Worm (Caenorhabditis elegans) whole organism, L4 larva: ENCODE measurements around the gene npp-18.

Experiments
- F10B5.3 ChIP-seq: sonication (generic microtip); optimal IDR thresholded peaks from 2 replicates; lab custom pipeline; 2016; ENCODE audit warnings: mild to moderate bottlenecking, missing genetic modification characterization, missing compliant biosample characterization
- F37D6.2 ChIP-seq: sonication (generic microtip); optimal IDR thresholded peaks from 2 replicates; lab custom pipeline; 2016; ENCODE audit warnings: mild to moderate bottlenecking, missing genetic modification characterization, missing compliant biosample characterization
- R02D3.7 ChIP-seq: fragments of 150-350 bp; sonication (generic microtip); optimal IDR thresholded peaks from 3 replicates; lab custom pipeline; 2014; ENCODE audit warnings: missing biosample characterization, missing genetic modification characterization
- T20F7.1 ChIP-seq: fragments of 200-800 bp; sonication (Bioruptor generic); optimal IDR thresholded peaks from 2 replicates; lab custom pipeline; 2018; ENCODE audit warnings: mild to moderate bottlenecking, missing genetic modification characterization, missing compliant biosample characterization
- Y48G9A.11 ChIP-seq: fragments of 200-800 bp; sonication (Bioruptor generic); IDR thresholded peaks from 2 replicates; pipeline ENCODE4 v1.3.6; 2022; ENCODE audit warnings: missing genetic modification reagents, missing genetic modification characterization, missing compliant biosample characterization
- ZK546.5 ChIP-seq, 2 experiments: sonication (generic microtip); optimal IDR thresholded peaks; 2 replicates each; lab custom pipeline; 2017; ENCODE audit warnings: missing biosample characterization in 2 of 2, missing genetic modification characterization in 2 of 2
- attf-4 ChIP-seq: sonication (generic microtip); optimal IDR thresholded peaks from 3 replicates; lab custom pipeline; 2017; ENCODE audit warnings: missing biosample characterization, missing genetic modification characterization
- ceh-62 ChIP-seq: sonication (generic microtip); optimal IDR thresholded peaks from 2 replicates; lab custom pipeline; 2017; ENCODE audit warnings: missing biosample characterization, missing genetic modification characterization
- daf-16 ChIP-seq, 3 experiments: sonication (generic microtip); optimal IDR thresholded peaks; 2 replicates each; lab custom pipeline; 2016 to 2017; ENCODE audit warnings: missing genetic modification characterization in 3 of 3, missing genetic modification reagents in 3 of 3, mild to moderate bottlenecking in 2 of 3, missing compliant biosample characterization in 2 of 3, missing biosample characterization in 1 of 3, moderate library complexity in 1 of 3
- daf-19 ChIP-seq: fragments of 200-800 bp; sonication (Bioruptor generic); conservative IDR thresholded peaks from 2 replicates; pipeline ENCODE4 v1.3.6; 2022; ENCODE audit warnings: missing genetic modification characterization, missing compliant biosample characterization
- dmd-9 ChIP-seq: fragments of 200-800 bp; sonication (Bioruptor generic); IDR thresholded peaks from 2 replicates; pipeline ENCODE4 v1.3.6; 2022; ENCODE audit warnings: missing genetic modification reagents, missing genetic modification characterization, missing compliant biosample characterization
- dpl-1 ChIP-seq: fragments of 150-350 bp; optimal IDR thresholded peaks from 2 replicates; lab custom pipeline; 2014; ENCODE audit warnings: missing biosample characterization, missing genetic modification reagents, missing genetic modification characterization
- dve-1 ChIP-seq: sonication (generic microtip); optimal IDR thresholded peaks from 2 replicates; lab custom pipeline; 2017; ENCODE audit warnings: antibody characterized with exemption, mild to moderate bottlenecking, missing genetic modification characterization, missing compliant biosample characterization; ENCODE audit not compliant: insufficient read depth
- egl-43 ChIP-seq: fragments of 200-800 bp; sonication (Bioruptor generic); IDR thresholded peaks from 2 replicates; pipeline ENCODE4 v1.3.6; 2022; ENCODE audit warnings: missing genetic modification reagents, missing genetic modification characterization, missing compliant biosample characterization
- fkh-10 ChIP-seq: fragments of 150-350 bp; optimal IDR thresholded peaks from 2 replicates; lab custom pipeline; 2014; ENCODE audit warnings: missing biosample characterization, missing genetic modification reagents, missing genetic modification characterization
- hif-1 ChIP-seq, 2 experiments: sonication (generic microtip); optimal IDR thresholded peaks; 2 replicates each; lab custom pipeline; 2016 to 2017; ENCODE audit warnings: missing compliant biosample characterization in 2 of 2, missing genetic modification characterization in 2 of 2, missing genetic modification reagents in 2 of 2, missing genotype in 2 of 2, mild to moderate bottlenecking in 1 of 2
- hlh-11 ChIP-seq: fragments of 200-800 bp; sonication (Bioruptor generic); optimal IDR thresholded peaks from 2 replicates; lab custom pipeline; 2018; ENCODE audit warnings: mild to moderate bottlenecking, missing genetic modification characterization, missing compliant biosample characterization
- hlh-30 ChIP-seq: sonication (generic microtip); optimal IDR thresholded peaks from 2 replicates; lab custom pipeline; 2017; ENCODE audit warnings: antibody characterized with exemption, mild to moderate bottlenecking, missing genetic modification characterization, missing compliant biosample characterization; ENCODE audit not compliant: insufficient read depth
- hmg-1.1 ChIP-seq: fragments of 200-800 bp; sonication (Bioruptor generic); IDR thresholded peaks from 2 replicates; pipeline ENCODE4 v1.3.6; 2022; ENCODE audit warnings: missing genetic modification reagents, missing genetic modification characterization, missing compliant biosample characterization
- jun-1 ChIP-seq: fragments of 150-350 bp; optimal IDR thresholded peaks from 2 replicates; lab custom pipeline; 2014; ENCODE audit warnings: missing biosample characterization, missing genetic modification reagents, missing genetic modification characterization
- lim-7 ChIP-seq: fragments of 200-800 bp; sonication (Bioruptor generic); IDR thresholded peaks from 2 replicates; pipeline ENCODE4 v1.3.6; 2022; ENCODE audit warnings: missing genetic modification characterization, missing compliant biosample characterization
- lsy-2 ChIP-seq, 2 experiments: fragments of 150-350 bp in 1 of 2; sonication (generic microtip) in 1 of 2; optimal IDR thresholded peaks; 2 replicates each; lab custom pipeline; 2014 to 2017; ENCODE audit warnings: missing biosample characterization in 2 of 2, missing genetic modification characterization in 2 of 2
- madf-5 ChIP-seq, 2 experiments: fragments of 200-800 bp; sonication (Bioruptor generic); IDR thresholded peaks; 2 replicates each; pipeline ENCODE4 v1.3.6; 2022; ENCODE audit warnings: missing compliant biosample characterization in 2 of 2, missing genetic modification characterization in 2 of 2
- mdl-1 ChIP-seq, 2 experiments: fragments of 150-350 bp in 1 of 2; sonication (generic microtip) in 1 of 2; optimal IDR thresholded peaks; 2 replicates each; lab custom pipeline; 2014 to 2017; ENCODE audit warnings: missing biosample characterization in 2 of 2, missing genetic modification characterization in 2 of 2
- mdt-29 ChIP-seq: fragments of 200-800 bp; sonication (Bioruptor generic); IDR thresholded peaks from 2 replicates; pipeline ENCODE4 v1.3.6; 2022; ENCODE audit warnings: missing genetic modification reagents, missing genetic modification characterization, missing compliant biosample characterization
- mep-1 ChIP-seq: fragments of 150-350 bp; sonication (generic microtip); optimal IDR thresholded peaks from 3 replicates; lab custom pipeline; 2014; ENCODE audit warnings: missing biosample characterization, missing genetic modification characterization
- mes-2 ChIP-seq: sonication (generic microtip); optimal IDR thresholded peaks from 2 replicates; lab custom pipeline; 2016; ENCODE audit warnings: missing genotype, mild to moderate bottlenecking, missing genetic modification characterization, missing compliant biosample characterization; ENCODE audit not compliant: poor library complexity, severe bottlenecking
- mxl-2 ChIP-seq: fragments of 200-800 bp; sonication (Bioruptor generic); conservative IDR thresholded peaks from 2 replicates; pipeline ENCODE4 v1.3.6; 2022; ENCODE audit warnings: missing genetic modification reagents, missing genetic modification characterization, missing compliant biosample characterization
- mxl-3 ChIP-seq: fragments of 200-800 bp; sonication (Bioruptor generic); optimal IDR thresholded peaks from 2 replicates; lab custom pipeline; 2018; ENCODE audit warnings: mild to moderate bottlenecking, missing genetic modification characterization, missing compliant biosample characterization
- nhr-111 ChIP-seq: fragments of 200-800 bp; sonication (Bioruptor generic); optimal IDR thresholded peaks from 2 replicates; lab custom pipeline; 2018; ENCODE audit warnings: mild to moderate bottlenecking, missing genetic modification characterization, missing compliant biosample characterization
- nhr-237 ChIP-seq: sonication (generic microtip); optimal IDR thresholded peaks from 2 replicates; lab custom pipeline; 2017; ENCODE audit warnings: missing biosample characterization, missing genetic modification characterization
- nhr-42 ChIP-seq: fragments of 200-800 bp; sonication (Bioruptor generic); IDR thresholded peaks from 2 replicates; pipeline ENCODE4 v1.3.6; 2022; ENCODE audit warnings: missing genetic modification characterization, missing compliant biosample characterization
- nhr-48 ChIP-seq: sonication (generic microtip); optimal IDR thresholded peaks from 2 replicates; lab custom pipeline; 2016; ENCODE audit warnings: mild to moderate bottlenecking, missing genetic modification characterization, missing compliant biosample characterization
- nhr-76 ChIP-seq: fragments of 150-350 bp; optimal IDR thresholded peaks from 2 replicates; lab custom pipeline; 2014; ENCODE audit warnings: missing biosample characterization, missing genetic modification characterization
- nhr-77 ChIP-seq: fragments of 150-350 bp; optimal IDR thresholded peaks from 2 replicates; lab custom pipeline; 2014; ENCODE audit warnings: missing biosample characterization, missing genetic modification characterization
- pha-4 ChIP-seq, 2 experiments: fragments of 150-350 bp in 1 of 2; fragments of 200-800 bp in 1 of 2; sonication (Bioruptor generic) in 1 of 2; IDR thresholded peaks in 1 of 2; optimal IDR thresholded peaks in 1 of 2; 2 replicates each; pipeline versions ENCODE4 v1.3.6 to Lab custom; 2014 to 2022; ENCODE audit warnings: missing genetic modification characterization in 2 of 2, missing genetic modification reagents in 2 of 2, missing biosample characterization in 1 of 2, missing compliant biosample characterization in 1 of 2
- php-3 ChIP-seq: fragments of 200-800 bp; sonication (Bioruptor generic); IDR thresholded peaks from 2 replicates; pipeline ENCODE4 v1.3.6; 2022; ENCODE audit warnings: missing genetic modification reagents, missing genetic modification characterization, missing compliant biosample characterization
- rbr-2 ChIP-seq: sonication (generic microtip); optimal IDR thresholded peaks from 2 replicates; lab custom pipeline; 2016; ENCODE audit warnings: missing genotype, missing genetic modification characterization, missing compliant biosample characterization
- sdz-12 ChIP-seq: fragments of 200-800 bp; sonication (Bioruptor generic); optimal IDR thresholded peaks from 2 replicates; lab custom pipeline; 2018; ENCODE audit warnings: mild to moderate bottlenecking, missing genetic modification characterization, missing compliant biosample characterization
- set-16 ChIP-seq: fragments of 200-800 bp; sonication (Bioruptor generic); IDR thresholded peaks from 2 replicates; pipeline ENCODE4 v1.3.6; 2022; ENCODE audit warnings: missing genetic modification reagents, missing genetic modification characterization, missing compliant biosample characterization
- snpc-4 ChIP-seq: fragments of 150-350 bp; optimal IDR thresholded peaks from 2 replicates; lab custom pipeline; 2014; ENCODE audit warnings: missing biosample characterization, missing genetic modification characterization
- spr-3 ChIP-seq: fragments of 200-800 bp; sonication (Bioruptor generic); optimal IDR thresholded peaks from 2 replicates; lab custom pipeline; 2018; ENCODE audit warnings: mild to moderate bottlenecking, missing genetic modification characterization, missing compliant biosample characterization
- tra-1 ChIP-seq: fragments of 200-800 bp; sonication (Bioruptor generic); IDR thresholded peaks from 2 replicates; pipeline ENCODE4 v1.3.6; 2022; ENCODE audit warnings: missing genetic modification reagents, missing genetic modification characterization, missing compliant biosample characterization
- unc-62 ChIP-seq, 3 experiments: fragments of 150-350 bp in 1 of 3; sonication (generic microtip); optimal IDR thresholded peaks in 2 of 3; peaks in 1 of 3; 1 replicate in 1 of 3; 2 replicates in 2 of 3; lab custom pipeline; 2014 to 2017; ENCODE audit warnings: missing biosample characterization in 3 of 3, missing genetic modification characterization in 3 of 3, missing genetic modification reagents in 3 of 3, missing genotype in 1 of 3
- zip-2 ChIP-seq: fragments of 150-350 bp; optimal IDR thresholded peaks from 2 replicates; lab custom pipeline; 2014; ENCODE audit warnings: missing biosample characterization, missing genetic modification characterization
- ztf-7 ChIP-seq: fragments of 150-350 bp; optimal IDR thresholded peaks from 2 replicates; lab custom pipeline; 2014; ENCODE audit warnings: missing biosample characterization, missing genetic modification characterization

npp-18 gene

DNA sequence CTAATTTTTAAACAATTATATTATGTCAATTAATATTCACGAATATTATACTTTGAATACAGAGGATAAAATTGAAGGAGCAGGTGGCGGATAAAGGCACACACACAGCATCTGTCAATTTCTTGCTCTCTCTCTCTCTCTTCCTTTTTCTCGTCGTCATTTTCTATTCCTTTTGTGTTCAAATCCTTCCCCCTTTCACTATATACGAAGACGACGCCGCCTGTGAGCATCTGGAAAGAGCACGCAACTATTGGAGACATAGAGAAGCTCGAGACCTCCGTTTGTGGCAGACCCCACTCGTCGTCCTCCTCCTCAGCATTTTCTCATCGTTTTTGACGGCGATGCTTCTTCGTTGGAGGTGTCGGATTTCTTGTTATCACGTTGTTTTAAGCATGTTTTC, 38.5 kb upstream of the npp-18 start:
- TF ChIP-seq daf-19 = no peak
- TF ChIP-seq lsy-2 (tag; optimal IDR thresholded peaks at IDR 0.05; lab: Kevin White, UChicago) = peak in 1 of 2 experiments; percentile 48
- TF ChIP-seq mdl-1 (tag; optimal IDR thresholded peaks at IDR 0.05; lab: Kevin White, UChicago) = peak in 1 of 2 experiments; percentile 30
- no peak for TF ChIP-seq set-16
- no peak for TF ChIP-seq ZK546.5 (tag; optimal IDR thresholded peaks at IDR 0.05; lab: Kevin White, UChicago)
- TF ChIP-seq tra-1 (GFP tag; lab: Robert Waterston, UW) = no peak
- TF ChIP-seq R02D3.7 = no peak
- TF ChIP-seq mep-1 = peak; percentile 14
- TF ChIP-seq pha-4 (GFP tag; IDR thresholded peaks at IDR 0.05; lab: Robert Waterston, UW) = no peak
- no peak for TF ChIP-seq pha-4 (tag; optimal IDR thresholded peaks at IDR 0.05; lab: Kevin White, UChicago)
- TF ChIP-seq fkh-10 (GFP tag; lab: Kevin White, UChicago) = peak; percentile 24
- no peak for TF ChIP-seq nhr-237 (tag; lab: Kevin White, UChicago)
- TF ChIP-seq hmg-1.1 (GFP tag; lab: Robert Waterston, UW) = 0 out of 2 replicates have a peak, but pooled peaks have one; percentile 9
- TF ChIP-seq egl-43 (GFP tag; lab: Robert Waterston, UW) = no peak
- peak; percentile 20 for TF ChIP-seq hlh-30 (tag; lab: Kevin White, UChicago)
- peak; percentile 18 for TF ChIP-seq dpl-1 (GFP tag; lab: Kevin White, UChicago)

DNA sequence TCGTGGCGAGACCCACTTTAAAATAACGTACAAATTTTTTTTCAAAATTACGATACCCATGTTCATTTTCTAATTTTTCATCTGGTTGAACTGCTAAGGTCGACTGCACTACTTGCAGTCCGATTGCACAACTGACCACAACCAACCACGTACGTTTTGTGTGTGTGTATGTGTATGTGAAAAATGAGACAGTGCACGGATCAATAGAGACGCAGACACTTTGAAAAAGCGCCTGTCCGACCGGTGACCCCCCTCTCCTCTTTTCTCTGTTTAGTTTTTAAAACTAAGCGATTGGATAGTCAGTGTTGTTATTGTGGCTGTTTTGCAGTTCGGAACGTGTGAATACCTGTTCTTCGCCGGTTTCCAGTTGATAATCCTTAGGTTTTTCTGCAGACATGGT, 37.9 kb upstream of the npp-18 start:
- TF ChIP-seq dve-1 (tag; lab: Kevin White, UChicago) (peak; percentile 32), hif-1 (tag; optimal IDR thresholded peaks at IDR 0.05; lab: Kevin White, UChicago) (no peak), rbr-2 (tag; lab: Kevin White, UChicago) (peak; percentile 6), lsy-2 (tag; optimal IDR thresholded peaks at IDR 0.05; lab: Kevin White, UChicago) (peak in 1 of 2 experiments; percentile 32), spr-3 (GFP tag; lab: Kevin White, UChicago) (no peak), attf-4 (tag; lab: Kevin White, UChicago) (no peak), nhr-237 (tag; lab: Kevin White, UChicago) (no peak), mdt-29 (GFP tag; lab: Robert Waterston, UW) (no peak), snpc-4 (tag; lab: Kevin White, UChicago) (no peak), pha-4 (GFP tag; IDR thresholded peaks at IDR 0.05; lab: Robert Waterston, UW) (no peak), pha-4 (tag; optimal IDR thresholded peaks at IDR 0.05; lab: Kevin White, UChicago) (peak; percentile 26), nhr-111 (GFP tag; lab: Kevin White, UChicago) (no peak), nhr-48 (no peak), php-3 (GFP tag; lab: Robert Waterston, UW) (no peak), lim-7 (GFP tag; lab: Robert Waterston, UW) (no peak), hlh-30 (tag; lab: Kevin White, UChicago) (peak; percentile 78), hlh-11 (peak; percentile 62), ZK546.5 (tag; optimal IDR thresholded peaks at IDR 0.05; lab: Kevin White, UChicago) (no peak), Y48G9A.11 (GFP tag; lab: Robert Waterston, UW) (no peak), fkh-10 (GFP tag; lab: Kevin White, UChicago) (no peak), daf-19 (no peak), T20F7.1 (no peak), mxl-2 (GFP tag; lab: Robert Waterston, UW) (no peak), nhr-42 (GFP tag; lab: Robert Waterston, UW) (no peak), unc-62 (GFP tag; optimal IDR thresholded peaks at IDR 0.05 in 1 of 2; lab: Kevin White, UChicago) (peak in 1 of 2 experiments; percentile 82), unc-62 (tag; optimal IDR thresholded peaks at IDR 0.05; lab: Kevin White, UChicago) (no peak), nhr-76 (tag; lab: Kevin White, UChicago) (no peak), zip-2 (tag; lab: Kevin White, UChicago) (no peak), mxl-3 (GFP tag; lab: Kevin White, UChicago) (peak; percentile 54), set-16 (no peak), mes-2 (peak; percentile 35), ceh-62 (tag; lab: Kevin White, UChicago) (no peak), ztf-7 (tag; lab: Kevin White, UChicago) (no peak), nhr-77 (tag; lab: Kevin White, UChicago) (no peak), F10B5.3 (tag; lab: Kevin White, UChicago) (no peak), madf-5 (GFP tag; IDR thresholded peaks at IDR 0.05; lab: Robert Waterston, UW) (no peak), dmd-9 (GFP tag; lab: Robert Waterston, UW) (no peak), daf-16 (GFP tag; optimal IDR thresholded peaks at IDR 0.05; lab: Kevin White, UChicago) (peak in 1 of 2 experiments; percentile 14), daf-16 (tag; optimal IDR thresholded peaks at IDR 0.05; lab: Kevin White, UChicago) (peak; percentile 27), F37D6.2 (tag; lab: Kevin White, UChicago) (no peak), sdz-12 (GFP tag; lab: Kevin White, UChicago) (no peak), jun-1 (tag; lab: Kevin White, UChicago) (no peak)
